Worm (Caenorhabditis elegans): ENCODE results near the gene Y53F4B.39.

DNA sequence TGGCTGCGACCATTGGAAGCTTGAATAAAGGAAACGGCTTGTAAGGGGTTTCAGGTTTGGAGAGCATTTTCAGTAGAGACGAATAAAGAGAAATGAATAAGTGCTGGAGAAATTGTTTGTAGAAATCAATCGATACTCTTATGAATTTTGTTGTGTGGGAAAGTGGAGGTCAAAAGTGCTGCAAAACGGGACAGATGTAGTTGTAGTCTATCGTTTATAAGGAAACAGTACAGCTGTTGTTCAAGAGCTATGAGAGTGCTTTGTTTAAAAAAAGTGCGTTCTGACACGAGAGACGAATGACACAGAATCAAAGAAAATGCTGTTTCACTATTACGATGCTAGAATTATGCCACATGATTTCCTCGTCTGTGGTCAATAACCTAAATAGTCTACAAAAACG is 20.6 kb downstream of the Y53F4B.39 start, which contains the start of gene Y53F4B.62:
- TF ChIP-seq him-1 (tag; optimal IDR thresholded peaks at IDR 0.05) (no peak), W03F9.2 (tag; optimal IDR thresholded peaks at IDR 0.05) (no peak)
